Worm (Caenorhabditis elegans) whole organism, early embryonic: Measurements from ENCODE around the gene rpl-11.2.

Experiments
- B0310.2 ChIP-seq: sonication (generic microtip); optimal IDR thresholded peaks from 2 replicates; lab custom pipeline; 2016; ENCODE audit warnings: mild to moderate bottlenecking, missing genetic modification characterization, missing compliant biosample characterization
- ama-1 ChIP-seq: fragments of 150-350 bp; optimal IDR thresholded peaks from 2 replicates; lab custom pipeline; 2014
- ceh-36 ChIP-seq: sonication (generic microtip); optimal IDR thresholded peaks from 2 replicates; lab custom pipeline; 2016; ENCODE audit warnings: missing genetic modification characterization, inconsistent platforms, missing compliant biosample characterization
- ets-7 ChIP-seq: sonication (generic microtip); optimal IDR thresholded peaks from 2 replicates; lab custom pipeline; 2016; ENCODE audit warnings: missing genotype, missing genetic modification characterization, missing compliant biosample characterization
- flt-1 ChIP-seq: fragments of 200-800 bp; sonication (Bioruptor generic); IDR thresholded peaks from 2 replicates; pipeline ENCODE4 v1.3.6; 2022; ENCODE audit warnings: missing genetic modification characterization, missing compliant biosample characterization
- hmg-4 ChIP-seq: fragments of 200-800 bp; sonication (Bioruptor generic); optimal IDR thresholded peaks from 2 replicates; lab custom pipeline; 2018; ENCODE audit warnings: mild to moderate bottlenecking, missing genetic modification characterization, missing compliant biosample characterization
- hnd-1 ChIP-seq: sonication (generic microtip); optimal IDR thresholded peaks from 2 replicates; lab custom pipeline; 2016; ENCODE audit warnings: missing genetic modification characterization, missing compliant biosample characterization
- sea-1 ChIP-seq: fragments of 200-800 bp; sonication (Bioruptor generic); conservative IDR thresholded peaks from 2 replicates; pipeline ENCODE4 v1.3.6; 2022; ENCODE audit warnings: missing genetic modification characterization, missing compliant biosample characterization
- tbx-11 ChIP-seq: fragments of 200-800 bp; sonication (Bioruptor generic); IDR thresholded peaks from 2 replicates; pipeline ENCODE4 v1.3.6; 2022; ENCODE audit warnings: missing genetic modification characterization, missing compliant biosample characterization
- tbx-37 ChIP-seq: fragments of 200-800 bp; sonication (Bioruptor generic); conservative IDR thresholded peaks from 2 replicates; pipeline ENCODE4 v1.3.6; 2022; ENCODE audit warnings: missing genetic modification reagents, missing genetic modification characterization, missing compliant biosample characterization
- tra-4 ChIP-seq: sonication (generic microtip); optimal IDR thresholded peaks from 2 replicates; lab custom pipeline; 2017; ENCODE audit warnings: missing genetic modification characterization, missing compliant biosample characterization

DNA sequence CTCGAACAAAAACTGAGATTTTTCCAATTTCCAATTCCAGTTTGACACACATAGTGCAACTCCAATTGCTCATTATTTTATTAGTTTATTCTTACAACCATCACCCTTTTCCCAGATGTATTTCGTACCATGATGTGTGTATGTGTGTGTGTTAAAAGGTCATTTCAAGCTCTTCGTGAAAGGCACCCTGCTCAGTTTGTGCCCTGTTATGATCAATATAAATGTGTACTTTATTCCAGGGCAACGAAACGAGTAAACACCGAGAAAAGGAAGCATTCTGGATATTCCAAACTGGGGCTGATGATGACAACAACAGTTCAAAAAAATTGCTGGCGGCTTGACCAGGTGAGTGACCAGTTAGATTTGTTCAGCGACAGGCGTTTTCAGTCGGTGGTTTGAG is 31.7 kb downstream of the rpl-11.2 start, which contains the start of gene peb-1:
- TF ChIP-seq ceh-36 (no peak), ama-1 (lab: Kevin White, UChicago) (no peak), B0310.2 (tag; lab: Kevin White, UChicago) (no peak), tbx-37 (GFP tag; lab: Robert Waterston, UW) (no peak), sea-1 (GFP tag; lab: Robert Waterston, UW) (no peak), hnd-1 (tag; lab: Kevin White, UChicago) (no peak), tra-4 (tag; lab: Kevin White, UChicago) (no peak), ets-7 (no peak), tbx-11 (GFP tag; lab: Robert Waterston, UW) (no peak), flt-1 (GFP tag; lab: Robert Waterston, UW) (no peak), hmg-4 (GFP tag; lab: Kevin White, UChicago) (no peak)
